Fruit fly (Drosophila melanogaster) whole organism, embryonic: Measurements from ENCODE around the gene Sdic1.

Source experiments
- CG10274 ChIP-seq: fragments of 200-800 bp; sonication (Bioruptor generic); optimal IDR thresholded peaks from 3 replicates; lab custom pipeline; 2017; ENCODE audit warnings: missing biosample characterization, mild to moderate bottlenecking, missing genetic modification characterization
- CG11560 ChIP-seq: fragments of 200-800 bp; sonication (Bioruptor generic); IDR thresholded peaks from 3 replicates; pipeline ENCODE4 v1.3.6; 2022; ENCODE audit warnings: missing biosample characterization, missing genetic modification characterization
- CG11695 ChIP-seq: fragments of 200-800 bp; sonication (Bioruptor generic); IDR thresholded peaks from 3 replicates; pipeline ENCODE4 v1.3.6; 2022; ENCODE audit warnings: missing biosample characterization, missing genetic modification characterization
- CG11696 ChIP-seq: fragments of 200-800 bp; sonication (Bioruptor generic); IDR thresholded peaks from 2 replicates; pipeline ENCODE4 v1.3.6; 2022; ENCODE audit warnings: missing biosample characterization, missing genetic modification characterization
- CG12219 ChIP-seq: fragments of 200-800 bp; sonication (Bioruptor generic); optimal IDR thresholded peaks from 3 replicates; lab custom pipeline; 2018; ENCODE audit warnings: missing biosample characterization, mild to moderate bottlenecking, missing genetic modification characterization
- CG12769 ChIP-seq: fragments of 200-800 bp; sonication (Bioruptor generic); optimal IDR thresholded peaks from 2 replicates; lab custom pipeline; 2019; ENCODE audit warnings: missing biosample characterization, mild to moderate bottlenecking, missing genetic modification characterization, moderate library complexity
- CG13775 ChIP-seq: fragments of 200-800 bp; sonication (Bioruptor generic); optimal IDR thresholded peaks from 3 replicates; lab custom pipeline; 2017; ENCODE audit warnings: missing biosample characterization, mild to moderate bottlenecking, missing genetic modification characterization
- CG15073 ChIP-seq: fragments of 200-800 bp; sonication (Bioruptor generic); optimal IDR thresholded peaks from 2 replicates; lab custom pipeline; 2016; ENCODE audit warnings: missing biosample characterization, missing genetic modification characterization
- CG1529 ChIP-seq: fragments of 200-800 bp; sonication (Bioruptor generic); optimal IDR thresholded peaks from 3 replicates; lab custom pipeline; 2018; ENCODE audit warnings: missing biosample characterization, missing genetic modification characterization
- CG1602 ChIP-seq: fragments of 200-800 bp; sonication (Bioruptor generic); optimal IDR thresholded peaks from 3 replicates; lab custom pipeline; 2016; ENCODE audit warnings: missing biosample characterization, missing genetic modification characterization
- CG16863 ChIP-seq: fragments of 200-800 bp; sonication (Bioruptor generic); optimal IDR thresholded peaks from 3 replicates; lab custom pipeline; 2016; ENCODE audit warnings: missing biosample characterization, missing genetic modification characterization
- CG17568 ChIP-seq: fragments of 200-800 bp; sonication (Bioruptor generic); optimal IDR thresholded peaks from 2 replicates; lab custom pipeline; 2018; ENCODE audit warnings: missing biosample characterization, mild to moderate bottlenecking, missing genetic modification characterization, moderate library complexity
- CG18476 ChIP-seq: fragments of 200-800 bp; sonication (Bioruptor generic); optimal IDR thresholded peaks from 2 replicates; lab custom pipeline; 2016; ENCODE audit warnings: missing biosample characterization, mild to moderate bottlenecking, missing genetic modification characterization
- CG32767 ChIP-seq: fragments of 200-800 bp; sonication (Bioruptor generic); IDR thresholded peaks from 2 replicates; pipeline ENCODE4 v1.3.6; 2022; ENCODE audit warnings: missing biosample characterization, missing genetic modification characterization
- CG34422 ChIP-seq: fragments of 200-800 bp; sonication (Bioruptor generic); IDR thresholded peaks from 3 replicates; pipeline ENCODE4 v1.3.6; 2022; ENCODE audit warnings: missing biosample characterization, missing genetic modification characterization
- CG4282 ChIP-seq: fragments of 200-800 bp; sonication (Bioruptor generic); optimal IDR thresholded peaks from 2 replicates; lab custom pipeline; 2016; ENCODE audit warnings: missing biosample characterization, missing genetic modification characterization
- CG43689 ChIP-seq: fragments of 200-800 bp; sonication (Bioruptor generic); IDR thresholded peaks from 2 replicates; pipeline ENCODE4 v1.3.6; 2022; ENCODE audit warnings: missing biosample characterization, missing genetic modification characterization
- CG7745 ChIP-seq: fragments of 200-800 bp; sonication (Bioruptor generic); optimal IDR thresholded peaks from 2 replicates; lab custom pipeline; 2018; ENCODE audit warnings: missing biosample characterization, mild to moderate bottlenecking, missing genetic modification characterization, moderate library complexity
- Deaf1 ChIP-seq: fragments of 200-800 bp; optimal IDR thresholded peaks from 3 replicates; lab custom pipeline; 2019; ENCODE audit warnings: missing biosample characterization, mild to moderate bottlenecking, missing genetic modification characterization, moderate library complexity
- Dek ChIP-seq: fragments of 200-800 bp; sonication (Bioruptor generic); optimal IDR thresholded peaks from 3 replicates; lab custom pipeline; 2019; ENCODE audit warnings: missing biosample characterization, mild to moderate bottlenecking, missing genetic modification characterization, moderate library complexity
- Dfd ChIP-seq, 2 experiments: fragments of >200 bp; optimal IDR thresholded peaks; 2 replicates each; lab custom pipeline; 2017; ENCODE audit warnings: missing biosample characterization in 2 of 2, missing genetic modification characterization in 2 of 2
- H15 ChIP-seq: fragments of 200-800 bp; sonication (Bioruptor generic); IDR thresholded peaks from 3 replicates; pipeline ENCODE4 v1.3.6; 2022; ENCODE audit warnings: missing biosample characterization, missing genetic modification characterization
- MESR4 ChIP-seq: fragments of 200-800 bp; sonication (Bioruptor generic); optimal IDR thresholded peaks from 2 replicates; lab custom pipeline; 2018; ENCODE audit warnings: missing biosample characterization, mild to moderate bottlenecking, missing genetic modification characterization, moderate library complexity
- NC2α ChIP-seq: fragments of 200-800 bp; sonication (Bioruptor generic); optimal IDR thresholded peaks from 2 replicates; lab custom pipeline; 2016; ENCODE audit warnings: missing biosample characterization, missing genetic modification characterization
- NFAT ChIP-seq: fragments of 200-800 bp; sonication (Bioruptor generic); IDR thresholded peaks from 2 replicates; pipeline ENCODE4 v1.3.6; 2022; ENCODE audit warnings: missing biosample characterization, missing genetic modification characterization
- Rfx ChIP-seq: fragments of 200-800 bp; sonication (Bioruptor generic); IDR thresholded peaks from 2 replicates; pipeline ENCODE4 v1.3.6; 2022; ENCODE audit warnings: missing biosample characterization, missing genetic modification characterization
- ab ChIP-seq: fragments of 200-800 bp; sonication (Bioruptor generic); optimal IDR thresholded peaks from 2 replicates; lab custom pipeline; 2016; ENCODE audit warnings: missing biosample characterization, missing genetic modification characterization
- bcd ChIP-seq: fragments of 200-800 bp; sonication (Bioruptor generic); optimal IDR thresholded peaks from 2 replicates; lab custom pipeline; 2017; ENCODE audit warnings: missing biosample characterization, mild to moderate bottlenecking, missing genetic modification characterization
- bsh ChIP-seq, 2 experiments: fragments of 200-800 bp; sonication (Bioruptor generic); optimal IDR thresholded peaks; 2 replicates each; lab custom pipeline; 2017 to 2018; ENCODE audit warnings: mild to moderate bottlenecking in 2 of 2, missing biosample characterization in 2 of 2, missing genetic modification characterization in 2 of 2, moderate library complexity in 1 of 2
- chm ChIP-seq: fragments of 200-800 bp; sonication (Bioruptor generic); IDR thresholded peaks from 2 replicates; pipeline ENCODE4 v1.3.6; 2022; ENCODE audit warnings: missing biosample characterization, missing genetic modification characterization
- cwo ChIP-seq: fragments of 200-800 bp; sonication (Bioruptor generic); optimal IDR thresholded peaks from 3 replicates; lab custom pipeline; 2017; ENCODE audit warnings: missing biosample characterization, missing genetic modification characterization, mild to moderate bottlenecking, moderate library complexity, missing genetic modification reagents
- da ChIP-seq: fragments of 200-800 bp; sonication (Bioruptor generic); optimal IDR thresholded peaks from 2 replicates; lab custom pipeline; 2016; ENCODE audit warnings: missing biosample characterization, missing genetic modification characterization
- fd102C ChIP-seq: fragments of 200-800 bp; sonication (Bioruptor generic); optimal IDR thresholded peaks from 2 replicates; lab custom pipeline; 2018; ENCODE audit warnings: missing biosample characterization, mild to moderate bottlenecking, missing genetic modification characterization, moderate library complexity
- insv ChIP-seq, 2 experiments: fragments of 200-800 bp; sonication (Bioruptor generic); optimal IDR thresholded peaks; 3 replicates each; lab custom pipeline; 2016 to 2018; ENCODE audit warnings: missing biosample characterization in 2 of 2, missing genetic modification characterization in 2 of 2
- jigr1 ChIP-seq: fragments of 200-800 bp; sonication (Bioruptor generic); IDR thresholded peaks from 3 replicates; pipeline ENCODE4 v1.3.6; 2022; ENCODE audit warnings: missing biosample characterization, missing genetic modification characterization
- mld ChIP-seq: fragments of 200-800 bp; sonication (Bioruptor generic); IDR thresholded peaks from 3 replicates; pipeline ENCODE4 v1.3.6; 2022; ENCODE audit warnings: missing biosample characterization, missing genetic modification characterization; ENCODE audit not compliant: partially characterized antibody
- odd ChIP-seq: fragments of 200-800 bp; sonication (Bioruptor generic); optimal IDR thresholded peaks from 2 replicates; lab custom pipeline; 2017; ENCODE audit warnings: missing biosample characterization, mild to moderate bottlenecking, missing genetic modification characterization
- org-1 ChIP-seq: fragments of 200-800 bp; sonication (Bioruptor generic); optimal IDR thresholded peaks from 2 replicates; lab custom pipeline; 2017; ENCODE audit warnings: missing biosample characterization, missing genetic modification characterization
- pfk ChIP-seq: fragments of 200-800 bp; sonication (Bioruptor generic); optimal IDR thresholded peaks from 2 replicates; lab custom pipeline; 2018; ENCODE audit warnings: missing biosample characterization, mild to moderate bottlenecking, missing genetic modification characterization, moderate library complexity
- phol ChIP-seq: fragments of 200-800 bp; sonication (Bioruptor generic); optimal IDR thresholded peaks from 3 replicates; lab custom pipeline; 2018; ENCODE audit warnings: missing biosample characterization, mild to moderate bottlenecking, missing genetic modification characterization, moderate library complexity
- pnt ChIP-seq: fragments of 200-800 bp; sonication (Bioruptor generic); optimal IDR thresholded peaks from 3 replicates; lab custom pipeline; 2016; ENCODE audit warnings: missing biosample characterization, missing genetic modification characterization
- ranshi ChIP-seq: fragments of 200-800 bp; sonication (Bioruptor generic); IDR thresholded peaks from 2 replicates; pipeline ENCODE4 v1.3.6; 2022; ENCODE audit warnings: missing biosample characterization, missing genetic modification characterization
- sd ChIP-seq: fragments of 200-800 bp; sonication (Bioruptor generic); optimal IDR thresholded peaks from 3 replicates; lab custom pipeline; 2018; ENCODE audit warnings: missing biosample characterization, mild to moderate bottlenecking, missing genetic modification characterization, moderate library complexity
- sqz ChIP-seq: fragments of 200-800 bp; sonication (Bioruptor generic); optimal IDR thresholded peaks from 3 replicates; lab custom pipeline; 2018; ENCODE audit warnings: missing biosample characterization, mild to moderate bottlenecking, missing genetic modification characterization
- ssp ChIP-seq: fragments of 200-800 bp; sonication (Bioruptor generic); IDR thresholded peaks from 2 replicates; pipeline ENCODE4 v1.3.6; 2022; ENCODE audit warnings: missing biosample characterization, missing genetic modification characterization
- tap ChIP-seq: fragments of 200-800 bp; optimal IDR thresholded peaks from 3 replicates; lab custom pipeline; 2019; ENCODE audit warnings: missing biosample characterization, mild to moderate bottlenecking, missing genetic modification characterization, moderate library complexity
- tll ChIP-seq, 2 experiments: fragments of 200-800 bp in 1 of 2; fragments of >200 bp in 1 of 2; sonication (Bioruptor generic) in 1 of 2; optimal IDR thresholded peaks; 2 replicates each; lab custom pipeline; 2017 to 2019; ENCODE audit warnings: missing biosample characterization in 2 of 2, missing genetic modification characterization in 2 of 2, mild to moderate bottlenecking in 1 of 2, moderate library complexity in 1 of 2
- wdn ChIP-seq: fragments of 200-800 bp; sonication (Bioruptor generic); IDR thresholded peaks from 2 replicates; pipeline ENCODE4 v1.3.6; 2022; ENCODE audit warnings: missing biosample characterization, missing genetic modification characterization
- z ChIP-seq: fragments of 200-800 bp; sonication (Bioruptor generic); IDR thresholded peaks from 3 replicates; pipeline ENCODE4 v1.3.6; 2022; ENCODE audit warnings: missing biosample characterization, missing genetic modification characterization
- zfh1 ChIP-seq: fragments of 200-800 bp; sonication (Bioruptor generic); IDR thresholded peaks from 3 replicates; pipeline ENCODE4 v1.3.6; 2022; ENCODE audit warnings: missing biosample characterization, missing genetic modification characterization

Gene Sdic1

DNA sequence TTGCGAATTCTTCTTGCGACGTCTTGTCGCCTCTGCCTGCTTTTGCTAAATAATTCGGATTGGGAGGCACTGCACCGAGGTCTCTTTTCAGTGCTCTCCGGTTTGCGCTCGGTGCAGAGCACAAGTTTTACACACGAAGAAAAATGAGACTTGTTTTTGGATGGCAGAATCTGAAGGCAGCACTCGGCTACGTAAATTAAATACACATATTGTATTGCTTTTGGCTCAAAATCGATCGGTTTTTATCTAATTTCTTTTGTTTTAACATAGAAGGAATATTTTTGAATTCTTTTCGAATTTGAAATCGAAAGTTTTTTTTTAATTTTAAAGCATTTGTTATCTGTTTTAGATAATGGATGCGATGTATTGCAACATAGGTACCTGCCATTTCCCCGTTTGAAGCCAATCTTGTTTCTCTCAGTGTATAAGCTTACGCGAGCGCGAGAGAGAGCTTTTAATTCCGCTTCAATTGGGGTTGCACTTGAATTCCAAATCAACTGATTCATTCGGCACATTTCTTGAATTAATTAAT lies 4.9 kb downstream of the Sdic1 start, which contains the start of gene AnxB10 (continued):
- TF ChIP-seq da (no peak), wdn (GFP tag; lab: Robert Waterston, UW) (no peak), CG7745 (tag; lab: Kevin White, UChicago) (no peak), ssp (GFP tag; lab: Robert Waterston, UW) (peak; percentile 53), bcd (GFP tag; lab: Kevin White, UChicago) (peak; percentile 75), odd (GFP tag; lab: Kevin White, UChicago) (no peak), sd (tag; lab: Kevin White, UChicago) (no peak), CG16863 (GFP tag; lab: Kevin White, UChicago) (peak; percentile 52), MESR4 (GFP tag; lab: Kevin White, UChicago) (no peak), CG11560 (tag; lab: Robert Waterston, UW) (0 out of 3 replicates have a peak, but pooled peaks have one; percentile 7), Dek (peak; percentile 26), CG32767 (GFP tag; lab: Robert Waterston, UW) (0 out of 2 replicates have a peak, but pooled peaks have one; percentile 18), Deaf1 (tag; lab: Kevin White, UChicago) (peak; percentile 42), NC2α (GFP tag; lab: Kevin White, UChicago) (no peak), CG12769 (tag; lab: Kevin White, UChicago) (no peak), jigr1 (GFP tag; lab: Robert Waterston, UW) (peak; percentile 40; the same call in 2 of the 3 replicates), pnt (peak; percentile 25), CG17568 (no peak), CG15073 (GFP tag; lab: Kevin White, UChicago) (no peak), mld (no peak), pfk (GFP tag; lab: Kevin White, UChicago) (no peak), CG13775 (GFP tag; lab: Kevin White, UChicago) (peak; percentile 50), CG11695 (peak; percentile 59; the same call in 1 of the 3 replicates), CG1602 (GFP tag; lab: Kevin White, UChicago) (peak; percentile 27), H15 (GFP tag; lab: Robert Waterston, UW) (0 out of 3 replicates have a peak, but pooled peaks have one; percentile 24), CG11696 (GFP tag; lab: Robert Waterston, UW) (no peak), Dfd (GFP tag; optimal IDR thresholded peaks at IDR 0.05; lab: Kevin White, UChicago) (no peak), fd102C (no peak), CG18476 (GFP tag; lab: Kevin White, UChicago) (peak; percentile 52), Rfx (GFP tag; lab: Robert Waterston, UW) (peak; percentile 56), CG1529 (peak; percentile 35), phol (tag; lab: Kevin White, UChicago) (peak; percentile 75), ranshi (GFP tag; lab: Robert Waterston, UW) (peak; percentile 34; the same call in 1 of the 2 replicates), z (GFP tag; lab: Robert Waterston, UW) (no peak), bsh (GFP tag; optimal IDR thresholded peaks at IDR 0.05; lab: Kevin White, UChicago) (peak; percentile 53 to 83), cwo (GFP tag; lab: Kevin White, UChicago) (peak; percentile 58), CG12219 (no peak), tll (GFP tag; optimal IDR thresholded peaks at IDR 0.05; lab: Kevin White, UChicago) (no peak), CG43689 (0 out of 2 replicates have a peak, but pooled peaks have one; percentile 24), CG10274 (GFP tag; lab: Kevin White, UChicago) (peak; percentile 14), ab (GFP tag; lab: Kevin White, UChicago) (no peak), zfh1 (GFP tag; lab: Robert Waterston, UW) (0 out of 3 replicates have a peak, but pooled peaks have one; percentile 8), NFAT (GFP tag; lab: Robert Waterston, UW) (no peak), CG4282 (no peak), org-1 (peak; percentile 17), tap (tag; lab: Kevin White, UChicago) (peak; percentile 36), CG34422 (GFP tag; lab: Robert Waterston, UW) (peak; percentile 46; the same call in 1 of the 3 replicates), chm (GFP tag; lab: Robert Waterston, UW) (no peak), insv (GFP tag; optimal IDR thresholded peaks at IDR 0.05; lab: Kevin White, UChicago) (no peak), sqz (GFP tag; lab: Kevin White, UChicago) (no peak)
